Worm (Caenorhabditis elegans): ENCODE results near the gene srd-39.

srd-39 gene

DNA sequence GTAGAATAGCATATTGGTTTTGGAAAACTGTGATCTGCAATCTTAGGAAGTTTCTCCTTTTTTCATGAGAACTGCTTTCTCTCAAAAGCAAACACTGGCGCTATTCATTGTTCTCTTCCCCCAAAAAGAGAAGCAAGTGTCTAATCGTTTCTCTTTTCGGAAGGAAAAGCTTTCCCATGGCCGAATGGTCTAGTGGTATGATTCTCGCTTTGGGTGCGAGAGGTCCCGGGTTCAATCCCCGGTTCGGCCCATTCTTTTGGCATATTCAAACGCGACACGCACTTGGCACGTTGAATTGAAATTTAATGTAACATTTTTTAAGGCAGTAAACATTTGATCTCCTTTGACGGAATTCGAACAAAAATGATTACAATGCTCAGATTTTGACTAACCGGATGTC is 7.4 kb upstream of the srd-39 start:
- TF ChIP-seq tlf-1 (GFP tag; optimal IDR thresholded peaks at IDR 0.05) (no peak), unc-62 (GFP tag; optimal IDR thresholded peaks at IDR 0.05) (no peak), egrh-3 (GFP tag; IDR thresholded peaks at IDR 0.05) (no peak), let-607 (tag; optimal IDR thresholded peaks at IDR 0.05) (no peak), let-526 (GFP tag; IDR thresholded peaks at IDR 0.05) (no peak), T07F8.4 (tag; optimal IDR thresholded peaks at IDR 0.05) (no peak), ztf-18 (tag; optimal IDR thresholded peaks at IDR 0.05) (no peak), ets-4 (GFP tag; optimal IDR thresholded peaks at IDR 0.05) (no peak), cebp-2 (GFP tag; IDR thresholded peaks at IDR 0.05) (no peak), F23B12.7 (tag; optimal IDR thresholded peaks at IDR 0.05; ENCODE audit: insufficient read depth) (no peak), F39B2.1 (GFP tag; IDR thresholded peaks at IDR 0.05) (no peak), B0019.2 (GFP tag; conservative IDR thresholded peaks at IDR 0.05) (no peak), lin-26 (GFP tag; IDR thresholded peaks at IDR 0.05) (peak; percentile 59), snpc-1.3 (tag; optimal IDR thresholded peaks at IDR 0.05; ENCODE audit: insufficient read depth) (peak; percentile 49), attf-5 (GFP tag; optimal IDR thresholded peaks at IDR 0.05) (no peak), die-1 (tag; optimal IDR thresholded peaks at IDR 0.05) (peak; percentile 45), ama-1 (optimal IDR thresholded peaks at IDR 0.05) (no peak), ama-1 (GFP tag; optimal IDR thresholded peaks at IDR 0.05) (peak in 1 of 2 experiments; percentile 71), egl-44 (GFP tag; IDR thresholded peaks at IDR 0.05) (no peak), lsl-1 (GFP tag; optimal IDR thresholded peaks at IDR 0.05) (no peak), him-1 (tag; optimal IDR thresholded peaks at IDR 0.05) (no peak), C17E4.6 (GFP tag; IDR thresholded peaks at IDR 0.05) (no peak), cebp-1 (GFP tag; IDR thresholded peaks at IDR 0.05) (no peak), cebp-1 (tag; optimal IDR thresholded peaks at IDR 0.05) (peak; percentile 40), ceh-40 (GFP tag; IDR thresholded peaks at IDR 0.05) (no peak), egl-18 (GFP tag; IDR thresholded peaks at IDR 0.05) (no peak), ztf-25 (GFP tag; IDR thresholded peaks at IDR 0.05) (no peak), ekl-4 (GFP tag; IDR thresholded peaks at IDR 0.05) (no peak), B0261.1 (tag; optimal IDR thresholded peaks at IDR 0.05) (peak; percentile 67), F22D6.2 (tag; optimal IDR thresholded peaks at IDR 0.05) (no peak), hsf-1 (GFP tag; IDR thresholded peaks at IDR 0.05) (no peak), F57A8.1 (GFP tag; optimal IDR thresholded peaks at IDR 0.05) (no peak), somi-1 (GFP tag; optimal IDR thresholded peaks at IDR 0.05) (no peak), chd-7 (tag; optimal IDR thresholded peaks at IDR 0.05) (no peak), lag-1 (GFP tag; IDR thresholded peaks at IDR 0.05) (no peak), T26A5.8 (tag; optimal IDR thresholded peaks at IDR 0.05) (no peak), hlh-26 (GFP tag; conservative IDR thresholded peaks at IDR 0.05) (no peak), mcd-1 (GFP tag; IDR thresholded peaks at IDR 0.05) (0 out of 2 replicates have a peak, but pooled peaks have one; percentile 6), C06A6.2 (GFP tag; conservative IDR thresholded peaks at IDR 0.05) (no peak), nfyb-1 (GFP tag; IDR thresholded peaks at IDR 0.05) (no peak), nhr-90 (tag; optimal IDR thresholded peaks at IDR 0.05) (peak; percentile 30), mel-28 (tag; optimal IDR thresholded peaks at IDR 0.05; ENCODE audit: borderline replicate concordance) (no peak), ztf-6 (GFP tag; IDR thresholded peaks at IDR 0.05) (no peak), ceh-79 (tag; optimal IDR thresholded peaks at IDR 0.05) (no peak), ceh-58 (GFP tag; IDR thresholded peaks at IDR 0.05) (no peak), tbp1 (GFP tag; optimal IDR thresholded peaks at IDR 0.05) (peak; percentile 86), lin-40 (tag; optimal IDR thresholded peaks at IDR 0.05) (peak; percentile 15), aptf-3 (GFP tag; IDR thresholded peaks at IDR 0.05) (no peak), K12H6.12 (tag; optimal IDR thresholded peaks at IDR 0.05) (no peak), F33H1.4 (GFP tag; IDR thresholded peaks at IDR 0.05) (no peak)
